Worm (Caenorhabditis elegans) whole organism, L1 larva: ENCODE results near the gene dyf-6.

Experiments used
- F16B12.6 ChIP-seq: fragments of 150-350 bp; optimal IDR thresholded peaks from 2 replicates; lab custom pipeline; 2014; ENCODE audit warnings: missing biosample characterization, missing genetic modification characterization
- aly-2 ChIP-seq: fragments of 150-350 bp; optimal IDR thresholded peaks from 2 replicates; lab custom pipeline; 2014; ENCODE audit warnings: missing biosample characterization, missing genetic modification characterization
- blmp-1 ChIP-seq: fragments of 150-350 bp; optimal IDR thresholded peaks from 2 replicates; lab custom pipeline; 2014; ENCODE audit warnings: missing biosample characterization, missing genetic modification characterization
- ceh-63 ChIP-seq: fragments of 200-800 bp; sonication (Bioruptor generic); optimal IDR thresholded peaks from 2 replicates; lab custom pipeline; 2018; ENCODE audit warnings: mild to moderate bottlenecking, missing genetic modification characterization, missing compliant biosample characterization
- ceh-82 ChIP-seq, 3 experiments: fragments of 150-350 bp in 1 of 3; sonication (generic microtip) in 2 of 3; optimal IDR thresholded peaks; 2 replicates each; lab custom pipeline; 2014 to 2017; ENCODE audit warnings: missing biosample characterization in 3 of 3, missing genetic modification characterization in 3 of 3
- ceh-90 ChIP-seq: sonication (generic microtip); optimal IDR thresholded peaks from 2 replicates; lab custom pipeline; 2016; ENCODE audit warnings: missing genetic modification characterization, missing compliant biosample characterization
- dsc-1 ChIP-seq: sonication (generic microtip); optimal IDR thresholded peaks from 2 replicates; lab custom pipeline; 2016; ENCODE audit warnings: mild to moderate bottlenecking, missing genetic modification characterization, missing compliant biosample characterization
- efl-1 ChIP-seq, 4 experiments: fragments of 150-350 bp; optimal IDR thresholded peaks in 3 of 4; peaks in 1 of 4; 1 replicate in 1 of 4; 2 replicates in 3 of 4; lab custom pipeline; 2014; ENCODE audit warnings: missing biosample characterization in 2 of 4, missing genetic modification characterization in 2 of 4, missing genetic modification reagents in 2 of 4
- efl-3 ChIP-seq: fragments of 200-800 bp; sonication (Bioruptor generic); optimal IDR thresholded peaks from 2 replicates; lab custom pipeline; 2018; ENCODE audit warnings: mild to moderate bottlenecking, missing genetic modification characterization, missing compliant biosample characterization
- egl-13 ChIP-seq: sonication (generic microtip); optimal IDR thresholded peaks from 2 replicates; lab custom pipeline; 2016; ENCODE audit warnings: missing genotype, missing genetic modification reagents, missing genetic modification characterization, missing compliant biosample characterization
- egl-27 ChIP-seq, 2 experiments: fragments of 150-350 bp in 1 of 2; sonication (generic microtip); optimal IDR thresholded peaks; 3 replicates each; lab custom pipeline; 2017 to 2018; ENCODE audit warnings: missing biosample characterization in 2 of 2, missing genetic modification characterization in 2 of 2, missing genetic modification reagents in 2 of 2
- elt-2 ChIP-seq: sonication (generic microtip); optimal IDR thresholded peaks from 2 replicates; lab custom pipeline; 2016; ENCODE audit warnings: missing genetic modification characterization, mild to moderate bottlenecking, inconsistent platforms, missing compliant biosample characterization, missing genetic modification reagents
- elt-3 ChIP-seq, 6 experiments: fragments of 150-350 bp in 1 of 6; sonication (generic microtip); optimal IDR thresholded peaks; 2 replicates each; lab custom pipeline; 2017 to 2018; ENCODE audit warnings: missing biosample characterization in 6 of 6, missing genetic modification characterization in 6 of 6, inconsistent platforms in 1 of 6
- fkh-10 ChIP-seq: sonication (generic microtip); optimal IDR thresholded peaks from 2 replicates; lab custom pipeline; 2017; ENCODE audit warnings: missing biosample characterization, missing genetic modification reagents, missing genetic modification characterization
- fkh-8 ChIP-seq: sonication (generic microtip); optimal IDR thresholded peaks from 2 replicates; lab custom pipeline; 2016; ENCODE audit warnings: mild to moderate bottlenecking, missing genetic modification characterization, missing compliant biosample characterization
- grh-1 ChIP-seq: fragments of 200-800 bp; sonication (Bioruptor generic); IDR thresholded peaks from 2 replicates; pipeline ENCODE4 v1.3.6; 2022; ENCODE audit warnings: missing genetic modification reagents, missing genetic modification characterization, missing compliant biosample characterization
- hlh-17 ChIP-seq: fragments of 200-800 bp; sonication (Bioruptor generic); optimal IDR thresholded peaks from 2 replicates; lab custom pipeline; 2018; ENCODE audit warnings: missing genetic modification characterization, mild to moderate bottlenecking, missing compliant biosample characterization, moderate library complexity, borderline replicate concordance
- hlh-4 ChIP-seq: sonication (generic microtip); optimal IDR thresholded peaks from 2 replicates; lab custom pipeline; 2016; ENCODE audit warnings: mild to moderate bottlenecking, missing genetic modification characterization, missing compliant biosample characterization
- hpl-2 ChIP-seq: fragments of 150-350 bp; optimal IDR thresholded peaks from 2 replicates; lab custom pipeline; 2014; ENCODE audit warnings: missing biosample characterization, missing genetic modification reagents, missing genetic modification characterization
- irx-1 ChIP-seq: sonication (generic microtip); optimal IDR thresholded peaks from 2 replicates; lab custom pipeline; 2016; ENCODE audit warnings: missing genetic modification characterization, missing compliant biosample characterization
- isw-1 ChIP-seq: fragments of 200-800 bp; sonication (Bioruptor generic); IDR thresholded peaks from 2 replicates; pipeline ENCODE4 v1.3.6; 2022; ENCODE audit warnings: missing genetic modification characterization, missing compliant biosample characterization
- jun-1 ChIP-seq: fragments of 150-350 bp; optimal IDR thresholded peaks from 2 replicates; lab custom pipeline; 2014; ENCODE audit warnings: missing biosample characterization, missing genetic modification reagents, missing genetic modification characterization
- lin-13 ChIP-seq: fragments of 150-350 bp; optimal IDR thresholded peaks from 2 replicates; lab custom pipeline; 2014; ENCODE audit warnings: missing biosample characterization, missing genetic modification reagents, missing genetic modification characterization
- lin-15B ChIP-seq: fragments of 150-350 bp; sonication (generic microtip); optimal IDR thresholded peaks from 3 replicates; lab custom pipeline; 2014; ENCODE audit warnings: missing biosample characterization, missing genetic modification characterization
- lin-35 ChIP-seq, 2 experiments: fragments of 150-350 bp; optimal IDR thresholded peaks; 2 replicates each; lab custom pipeline; 2014; ENCODE audit warnings: missing biosample characterization in 2 of 2, missing genetic modification characterization in 2 of 2, missing genetic modification reagents in 2 of 2
- lsy-2 ChIP-seq, 2 experiments: fragments of 150-350 bp; optimal IDR thresholded peaks; 2 replicates each; lab custom pipeline; 2014; ENCODE audit warnings: missing biosample characterization in 2 of 2, missing genetic modification characterization in 2 of 2
- mdl-1 ChIP-seq, 2 experiments: fragments of 150-350 bp; optimal IDR thresholded peaks; 2 replicates each; lab custom pipeline; 2014 to 2017; ENCODE audit warnings: missing biosample characterization in 2 of 2, missing genetic modification characterization in 2 of 2, inconsistent platforms in 1 of 2
- mep-1 ChIP-seq: fragments of 150-350 bp; optimal IDR thresholded peaks from 2 replicates; lab custom pipeline; 2014; ENCODE audit warnings: missing biosample characterization, missing genetic modification characterization
- nhr-11 ChIP-seq: fragments of 150-350 bp; optimal IDR thresholded peaks from 2 replicates; lab custom pipeline; 2014; ENCODE audit warnings: missing biosample characterization, missing genetic modification characterization
- nhr-12 ChIP-seq: sonication (generic microtip); optimal IDR thresholded peaks from 2 replicates; lab custom pipeline; 2017; ENCODE audit warnings: missing biosample characterization, missing genetic modification characterization
- nhr-20 ChIP-seq: sonication (generic microtip); optimal IDR thresholded peaks from 2 replicates; lab custom pipeline; 2016; ENCODE audit warnings: mild to moderate bottlenecking, missing genetic modification characterization, missing compliant biosample characterization
- nhr-28 ChIP-seq: fragments of 150-350 bp; optimal IDR thresholded peaks from 2 replicates; lab custom pipeline; 2014; ENCODE audit warnings: missing biosample characterization, missing genetic modification characterization
- nhr-47 ChIP-seq: sonication (generic microtip); optimal IDR thresholded peaks from 2 replicates; lab custom pipeline; 2016; ENCODE audit warnings: mild to moderate bottlenecking, missing genetic modification characterization, moderate library complexity, missing compliant biosample characterization
- nhr-71 ChIP-seq: sonication (generic microtip); optimal IDR thresholded peaks from 2 replicates; lab custom pipeline; 2016; ENCODE audit warnings: mild to moderate bottlenecking, missing genetic modification characterization, moderate library complexity, missing compliant biosample characterization
- nhr-76 ChIP-seq: sonication (generic microtip); optimal IDR thresholded peaks from 2 replicates; lab custom pipeline; 2017; ENCODE audit warnings: missing biosample characterization, missing genetic modification characterization
- nhr-77 ChIP-seq: fragments of 150-350 bp; optimal IDR thresholded peaks from 2 replicates; lab custom pipeline; 2014; ENCODE audit warnings: missing biosample characterization, missing genetic modification characterization
- nhr-85 ChIP-seq: sonication (generic microtip); peaks from one replicate; lab custom pipeline; 2016; ENCODE audit warnings: missing genetic modification characterization, inconsistent platforms, missing compliant biosample characterization
- pag-3 ChIP-seq: sonication (generic microtip); optimal IDR thresholded peaks from 2 replicates; lab custom pipeline; 2017; ENCODE audit warnings: missing genetic modification characterization, mild to moderate bottlenecking, missing compliant biosample characterization, antibody characterized with exemption, borderline replicate concordance; ENCODE audit not compliant: insufficient read depth
- pax-3 ChIP-seq: fragments of 200-800 bp; sonication (Bioruptor generic); optimal IDR thresholded peaks from 2 replicates; lab custom pipeline; 2018; ENCODE audit warnings: mild to moderate bottlenecking, missing genetic modification characterization, moderate library complexity, missing compliant biosample characterization
- pqm-1 ChIP-seq: sonication (generic microtip); optimal IDR thresholded peaks from 3 replicates; lab custom pipeline; 2017; ENCODE audit warnings: missing biosample characterization, missing genetic modification characterization
- snu-23 ChIP-seq: sonication (generic microtip); optimal IDR thresholded peaks from 2 replicates; lab custom pipeline; 2016; ENCODE audit warnings: missing genetic modification characterization, missing compliant biosample characterization
- sptf-1 ChIP-seq: fragments of 150-350 bp; optimal IDR thresholded peaks from 2 replicates; lab custom pipeline; 2014; ENCODE audit warnings: missing biosample characterization, missing genetic modification characterization
- tbx-2 ChIP-seq: sonication (generic microtip); optimal IDR thresholded peaks from 2 replicates; lab custom pipeline; 2016; ENCODE audit warnings: missing genetic modification characterization, missing compliant biosample characterization
- tlp-1 ChIP-seq: fragments of 150-350 bp; optimal IDR thresholded peaks from 2 replicates; lab custom pipeline; 2014; ENCODE audit warnings: missing biosample characterization, missing genetic modification characterization
- unc-130 ChIP-seq: fragments of 150-350 bp; optimal IDR thresholded peaks from 2 replicates; lab custom pipeline; 2017; ENCODE audit warnings: missing biosample characterization, missing genetic modification characterization, inconsistent platforms
- unc-30 ChIP-seq: sonication (generic microtip); optimal IDR thresholded peaks from 2 replicates; lab custom pipeline; 2017; ENCODE audit warnings: missing biosample characterization, missing genetic modification characterization
- unc-62 ChIP-seq: fragments of 150-350 bp; optimal IDR thresholded peaks from 2 replicates; lab custom pipeline; 2014; ENCODE audit warnings: missing biosample characterization, missing genetic modification reagents, missing genetic modification characterization
- unc-98 ChIP-seq: fragments of 200-800 bp; sonication (Bioruptor generic); IDR thresholded peaks from 2 replicates; pipeline ENCODE4 v1.3.6; 2022; ENCODE audit warnings: missing genetic modification characterization, missing compliant biosample characterization
- vab-15 ChIP-seq: sonication (generic microtip); optimal IDR thresholded peaks from 2 replicates; lab custom pipeline; 2017; ENCODE audit warnings: missing genotype, mild to moderate bottlenecking, missing genetic modification characterization, missing compliant biosample characterization
- xbp-1 ChIP-seq: sonication (generic microtip); optimal IDR thresholded peaks from 2 replicates; lab custom pipeline; 2016; ENCODE audit warnings: missing genetic modification characterization, missing compliant biosample characterization
- zip-4 ChIP-seq: fragments of 200-800 bp; sonication (Bioruptor generic); optimal IDR thresholded peaks from 2 replicates; lab custom pipeline; 2018; ENCODE audit warnings: mild to moderate bottlenecking, missing genetic modification characterization, moderate library complexity, missing compliant biosample characterization
- ztf-11 ChIP-seq, 2 experiments: sonication (generic microtip); optimal IDR thresholded peaks; 2 replicates each; lab custom pipeline; 2016 to 2017; ENCODE audit warnings: missing genetic modification characterization in 2 of 2, missing biosample characterization in 1 of 2, missing compliant biosample characterization in 1 of 2

Gene dyf-6

DNA sequence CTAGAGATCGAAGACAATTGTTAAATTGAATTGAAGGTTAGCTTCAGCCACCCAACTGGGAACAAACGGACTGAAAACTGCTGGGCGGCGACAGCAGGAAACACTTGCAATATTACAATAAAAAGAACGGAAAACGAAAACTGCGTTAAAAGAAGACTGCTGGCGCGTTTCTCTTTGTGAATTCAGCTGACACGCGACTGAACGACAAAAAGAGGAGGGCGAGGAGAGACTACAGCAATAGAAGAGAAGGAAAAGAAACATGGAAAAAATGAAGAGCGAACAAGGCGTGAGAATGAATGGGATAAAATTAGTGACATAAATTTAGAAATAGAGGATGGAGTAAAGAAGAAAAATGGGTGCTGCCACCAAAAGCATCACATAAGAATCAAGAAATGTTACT, 8.6 kb downstream of the dyf-6 start (continued):
- TF ChIP-seq efl-1 (optimal IDR thresholded peaks at IDR 0.05; lab: Kevin White, UChicago) (peak; percentile 78 to 79), efl-1 (GFP tag; optimal IDR thresholded peaks at IDR 0.05 in 1 of 2; lab: Kevin White, UChicago) (peak; percentile 59 to 97), nhr-12 (tag; lab: Kevin White, UChicago) (no peak), grh-1 (GFP tag; lab: Robert Waterston, UW) (peak; percentile 89), aly-2 (tag; lab: Kevin White, UChicago) (peak; percentile 50), tbx-2 (tag; lab: Kevin White, UChicago) (peak; percentile 96), dsc-1 (tag; lab: Kevin White, UChicago) (peak; percentile 92), hlh-17 (no peak), pqm-1 (no peak), ceh-63 (GFP tag; lab: Kevin White, UChicago) (no peak), tlp-1 (tag; lab: Kevin White, UChicago) (no peak), vab-15 (tag; lab: Kevin White, UChicago) (no peak), pag-3 (tag; lab: Kevin White, UChicago) (peak; percentile 49), fkh-8 (tag; lab: Kevin White, UChicago) (peak; percentile 90), lin-13 (peak; percentile 89), unc-98 (GFP tag; lab: Robert Waterston, UW) (no peak), blmp-1 (tag; lab: Kevin White, UChicago) (peak; percentile 92), fkh-10 (GFP tag; lab: Kevin White, UChicago) (peak; percentile 68), nhr-71 (tag; lab: Kevin White, UChicago) (peak; percentile 97), hpl-2 (no peak), lsy-2 (tag; optimal IDR thresholded peaks at IDR 0.05; lab: Kevin White, UChicago) (peak; percentile 92), zip-4 (peak; percentile 78), nhr-85 (peak; percentile 96), mdl-1 (tag; optimal IDR thresholded peaks at IDR 0.05; lab: Kevin White, UChicago) (peak; percentile 59 to 97), nhr-77 (tag; lab: Kevin White, UChicago) (peak; percentile 83), xbp-1 (peak; percentile 93), sptf-1 (tag; lab: Kevin White, UChicago) (no peak), nhr-11 (tag; lab: Kevin White, UChicago) (peak; percentile 76), hlh-4 (no peak), ztf-11 (tag; optimal IDR thresholded peaks at IDR 0.05; lab: Kevin White, UChicago) (peak in 1 of 2 experiments; percentile 80), F16B12.6 (tag; lab: Kevin White, UChicago) (no peak), elt-2 (tag; lab: Kevin White, UChicago) (peak; percentile 73), efl-3 (GFP tag; lab: Kevin White, UChicago) (peak; percentile 14), egl-27 (tag; optimal IDR thresholded peaks at IDR 0.05; lab: Kevin White, UChicago) (peak; percentile 47 to 66), ceh-90 (no peak), lin-35 (GFP tag; optimal IDR thresholded peaks at IDR 0.05; lab: Kevin White, UChicago) (peak; percentile 75 to 88), ceh-82 (tag; optimal IDR thresholded peaks at IDR 0.05; lab: Kevin White, UChicago) (peak; percentile 65 to 83 (median 73)), elt-3 (tag; optimal IDR thresholded peaks at IDR 0.05; lab: Kevin White, UChicago) (peak in 3 of 6 experiments; percentile 24 to 76 (median 72)), pax-3 (tag; lab: Kevin White, UChicago) (peak; percentile 63), snu-23 (GFP tag; lab: Kevin White, UChicago) (peak; percentile 96), unc-30 (tag; lab: Kevin White, UChicago) (no peak), lin-15B (no peak), irx-1 (tag; lab: Kevin White, UChicago) (peak; percentile 90), nhr-20 (peak; percentile 98), mep-1 (tag; lab: Kevin White, UChicago) (peak; percentile 97), nhr-76 (no peak), unc-130 (peak; percentile 37), egl-13 (tag; lab: Kevin White, UChicago) (peak; percentile 87), nhr-47 (tag; lab: Kevin White, UChicago) (peak; percentile 95), jun-1 (peak; percentile 89), unc-62 (GFP tag; lab: Kevin White, UChicago) (no peak), isw-1 (GFP tag; lab: Robert Waterston, UW) (peak; percentile 78), nhr-28 (no peak)
